Worm (Caenorhabditis elegans) whole organism, mixed stage, embryonic: ENCODE results near the gene F46G11.2.

Source experiments
- M03D4.4 ChIP-seq: sonication (generic microtip); optimal IDR thresholded peaks from 2 replicates; lab custom pipeline; 2017; ENCODE audit warnings: mild to moderate bottlenecking, missing genetic modification characterization, missing compliant biosample characterization
- bed-3 ChIP-seq: fragments of 200-800 bp; sonication (Bioruptor generic); optimal IDR thresholded peaks from 3 replicates; lab custom pipeline; 2018; ENCODE audit warnings: mild to moderate bottlenecking, missing genetic modification characterization, moderate library complexity, missing compliant biosample characterization
- blmp-1 ChIP-seq: fragments of 150-350 bp; optimal IDR thresholded peaks from 2 replicates; lab custom pipeline; 2014; ENCODE audit warnings: missing biosample characterization, missing genetic modification characterization
- ceh-39 ChIP-seq: fragments of 150-350 bp; optimal IDR thresholded peaks from 2 replicates; lab custom pipeline; 2014; ENCODE audit warnings: missing biosample characterization, missing genetic modification characterization
- ceh-83 ChIP-seq: fragments of 200-800 bp; sonication (Bioruptor generic); optimal IDR thresholded peaks from 2 replicates; lab custom pipeline; 2018; ENCODE audit warnings: mild to moderate bottlenecking, missing genetic modification characterization, missing compliant biosample characterization
- ces-1 ChIP-seq: fragments of 150-350 bp; optimal IDR thresholded peaks from 2 replicates; lab custom pipeline; 2014; ENCODE audit warnings: missing biosample characterization, missing genetic modification reagents, missing genetic modification characterization
- drap-1 ChIP-seq: fragments of 200-800 bp; sonication (Bioruptor generic); optimal IDR thresholded peaks from 3 replicates; lab custom pipeline; 2018; ENCODE audit warnings: mild to moderate bottlenecking, missing genetic modification characterization, missing compliant biosample characterization
- elt-1 ChIP-seq: sonication (generic microtip); optimal IDR thresholded peaks from 2 replicates; lab custom pipeline; 2017; ENCODE audit warnings: missing genetic modification characterization, mild to moderate bottlenecking, missing compliant biosample characterization, antibody characterized with exemption, moderate library complexity, borderline replicate concordance; ENCODE audit not compliant: insufficient read depth
- elt-3 ChIP-seq: fragments of 150-350 bp; optimal IDR thresholded peaks from 2 replicates; lab custom pipeline; 2014; ENCODE audit warnings: missing biosample characterization, missing genetic modification characterization
- flh-1 ChIP-seq: fragments of 200-800 bp; sonication (Bioruptor generic); optimal IDR thresholded peaks from 2 replicates; lab custom pipeline; 2018; ENCODE audit warnings: mild to moderate bottlenecking, missing genetic modification characterization, moderate library complexity, missing compliant biosample characterization
- ham-2 ChIP-seq: fragments of 200-800 bp; sonication (Bioruptor generic); optimal IDR thresholded peaks from 2 replicates; lab custom pipeline; 2018; ENCODE audit warnings: mild to moderate bottlenecking, missing genetic modification characterization, missing compliant biosample characterization
- hlh-1 ChIP-seq: fragments of 150-350 bp; optimal IDR thresholded peaks from 2 replicates; lab custom pipeline; 2014; ENCODE audit warnings: missing biosample characterization, missing genetic modification reagents, missing genetic modification characterization
- lin-13 ChIP-seq: fragments of 150-350 bp; optimal IDR thresholded peaks from 2 replicates; lab custom pipeline; 2014; ENCODE audit warnings: missing biosample characterization, missing genetic modification characterization
- lin-32 ChIP-seq: fragments of 200-800 bp; sonication (Bioruptor generic); optimal IDR thresholded peaks from 2 replicates; lab custom pipeline; 2018; ENCODE audit warnings: mild to moderate bottlenecking, missing genetic modification characterization, missing compliant biosample characterization
- mab-5 ChIP-seq: fragments of 150-350 bp; optimal IDR thresholded peaks from 2 replicates; lab custom pipeline; 2014; ENCODE audit warnings: missing biosample characterization, missing genetic modification characterization
- mep-1 ChIP-seq: fragments of 150-350 bp; optimal IDR thresholded peaks from 2 replicates; lab custom pipeline; 2017; ENCODE audit warnings: missing biosample characterization, missing genetic modification reagents, missing genetic modification characterization, inconsistent platforms
- mls-2 ChIP-seq: sonication (generic microtip); optimal IDR thresholded peaks from 2 replicates; lab custom pipeline; 2016; ENCODE audit warnings: mild to moderate bottlenecking, missing genetic modification characterization, moderate library complexity, missing compliant biosample characterization
- nhr-12 ChIP-seq: fragments of 150-350 bp; optimal IDR thresholded peaks from 2 replicates; lab custom pipeline; 2014; ENCODE audit warnings: missing biosample characterization, missing genetic modification characterization
- nhr-2 ChIP-seq: fragments of 150-350 bp; optimal IDR thresholded peaks from 2 replicates; lab custom pipeline; 2014; ENCODE audit warnings: missing biosample characterization, missing genetic modification characterization
- nhr-237 ChIP-seq: fragments of 150-350 bp; optimal IDR thresholded peaks from 2 replicates; lab custom pipeline; 2014; ENCODE audit warnings: missing biosample characterization, missing genetic modification characterization
- nhr-76 ChIP-seq: sonication (generic microtip); optimal IDR thresholded peaks from 2 replicates; lab custom pipeline; 2017; ENCODE audit warnings: missing biosample characterization, missing genetic modification characterization
- pha-4 ChIP-seq: fragments of 150-350 bp; optimal IDR thresholded peaks from 2 replicates; lab custom pipeline; 2018; ENCODE audit warnings: missing biosample characterization, missing genetic modification reagents, missing genetic modification characterization
- sptf-1 ChIP-seq: sonication (generic microtip); optimal IDR thresholded peaks from 2 replicates; lab custom pipeline; 2017; ENCODE audit warnings: mild to moderate bottlenecking, missing genetic modification characterization, moderate library complexity, missing compliant biosample characterization
- tbx-8 ChIP-seq: fragments of 200-800 bp; sonication (Bioruptor generic); optimal IDR thresholded peaks from 2 replicates; lab custom pipeline; 2018; ENCODE audit warnings: mild to moderate bottlenecking, missing genetic modification characterization, moderate library complexity, missing compliant biosample characterization
- unc-120 ChIP-seq: sonication (generic microtip); optimal IDR thresholded peaks from 2 replicates; lab custom pipeline; 2017; ENCODE audit warnings: missing genetic modification characterization, missing compliant biosample characterization; ENCODE audit not compliant: poor library complexity, severe bottlenecking
- unc-39 ChIP-seq: fragments of 150-350 bp; optimal IDR thresholded peaks from 2 replicates; lab custom pipeline; 2014; ENCODE audit warnings: missing biosample characterization, missing genetic modification characterization
- unc-62 ChIP-seq: fragments of 150-350 bp; optimal IDR thresholded peaks from 2 replicates; lab custom pipeline; 2014; ENCODE audit warnings: missing biosample characterization, missing genetic modification reagents, missing genetic modification characterization
- zip-8 ChIP-seq: fragments of 150-350 bp; optimal IDR thresholded peaks from 2 replicates; lab custom pipeline; 2014; ENCODE audit warnings: missing biosample characterization, missing genetic modification characterization

The F46G11.2 gene

DNA sequence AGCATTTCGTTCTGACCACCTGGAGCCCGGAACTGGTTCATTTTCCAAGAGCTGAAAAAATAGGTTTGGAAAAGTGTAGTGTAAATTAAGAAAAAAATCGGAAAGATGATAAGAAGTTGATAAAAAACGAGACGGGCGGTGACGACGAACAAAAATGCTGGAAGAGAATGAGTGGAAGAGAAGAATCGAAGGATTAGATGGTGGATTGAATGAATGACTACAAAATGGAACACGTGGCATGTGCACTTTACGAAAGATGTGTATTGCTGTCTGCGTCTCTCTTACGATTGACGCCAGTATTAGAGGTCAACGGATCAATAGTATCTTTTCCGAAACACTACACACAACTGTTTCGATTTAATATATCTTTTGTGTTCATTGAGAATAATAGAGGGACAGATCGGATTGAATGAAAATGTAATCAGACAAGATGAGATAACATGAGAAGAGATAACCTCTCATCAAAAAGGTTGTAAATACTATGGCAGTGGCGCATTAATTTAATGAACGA is 7.2 kb upstream of the F46G11.2 start, which contains the start of gene sft-4:
Gene sft-4 (minus strand): TSS at position 51 of the 511 bp plus-strand sequence.
- TF ChIP-seq nhr-12 (tag; lab: Kevin White, UChicago) (no peak), pha-4 (tag; lab: Kevin White, UChicago) (no peak), unc-62 (GFP tag; lab: Kevin White, UChicago) (peak; percentile 71), M03D4.4 (tag; lab: Kevin White, UChicago) (no peak), elt-1 (tag; lab: Kevin White, UChicago) (peak; percentile 56), nhr-2 (no peak), tbx-8 (no peak), zip-8 (no peak), nhr-76 (tag; lab: Kevin White, UChicago) (no peak), unc-120 (tag; lab: Kevin White, UChicago) (peak; percentile 47), hlh-1 (tag; lab: Kevin White, UChicago) (peak; percentile 80), drap-1 (no peak)

DNA sequence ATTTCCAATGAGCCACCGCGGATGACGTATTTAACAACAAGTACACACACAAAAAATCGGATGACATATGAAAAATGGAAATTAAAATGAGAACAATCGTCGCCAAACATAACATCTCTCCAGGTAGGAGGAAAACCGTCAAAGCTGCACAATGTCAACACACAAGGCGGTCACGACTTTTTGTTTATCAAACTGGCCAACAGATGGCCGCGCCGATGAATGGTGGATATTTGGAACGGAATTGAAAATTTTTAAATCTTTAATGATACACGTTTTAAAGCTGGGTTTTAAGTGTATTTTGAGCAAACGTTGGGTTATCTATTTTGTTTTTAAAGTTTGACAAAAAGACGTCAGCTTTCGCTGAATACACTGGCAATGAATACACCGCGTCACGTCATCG is 6.7 kb upstream of the F46G11.2 start:
- peak; percentile 85 for TF ChIP-seq pha-4 (tag; lab: Kevin White, UChicago)
- no peak for TF ChIP-seq mab-5 (tag; lab: Kevin White, UChicago)
- TF ChIP-seq nhr-237 (tag; lab: Kevin White, UChicago): no peak
- TF ChIP-seq lin-32 (GFP tag; lab: Kevin White, UChicago): no peak
- TF ChIP-seq ham-2 (GFP tag; lab: Kevin White, UChicago): peak; percentile 3
- no peak for TF ChIP-seq sptf-1 (tag; lab: Kevin White, UChicago)
- TF ChIP-seq tbx-8: no peak
- no peak for TF ChIP-seq zip-8
- no peak for TF ChIP-seq ceh-83 (GFP tag; lab: Kevin White, UChicago)
- TF ChIP-seq, all 35 proteins: peak for 2

DNA sequence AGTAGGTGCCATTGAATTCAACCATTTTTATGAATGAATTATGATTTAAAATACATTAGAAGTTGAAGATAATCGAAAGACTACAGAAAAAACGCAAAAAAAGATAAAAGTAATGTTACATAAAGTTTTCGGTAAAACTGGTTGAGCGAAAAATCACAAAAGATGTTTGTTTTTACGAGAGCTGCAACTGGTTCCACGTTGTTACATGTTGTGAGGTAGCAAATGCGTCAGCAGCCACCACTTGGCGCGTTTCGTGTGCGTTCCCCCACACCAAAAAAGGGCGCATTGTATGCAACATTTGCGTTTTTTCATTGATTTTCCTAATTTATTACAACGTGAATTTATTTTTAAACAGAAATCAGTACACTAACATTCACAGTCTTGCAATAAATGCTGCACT is 5.8 kb upstream of the F46G11.2 start, which contains the start of gene gakh-1:
Gene gakh-1 (plus strand): TSS at position 347 of the 400 bp plus-strand sequence.
- TF ChIP-seq sptf-1 (tag; lab: Kevin White, UChicago) (peak; percentile 39), lin-13 (tag; lab: Kevin White, UChicago) (peak; percentile 54), mep-1 (no peak), blmp-1 (tag; lab: Kevin White, UChicago) (no peak), hlh-1 (tag; lab: Kevin White, UChicago) (peak; percentile 17), pha-4 (tag; lab: Kevin White, UChicago) (peak; percentile 66), unc-120 (tag; lab: Kevin White, UChicago) (peak; percentile 44)

DNA sequence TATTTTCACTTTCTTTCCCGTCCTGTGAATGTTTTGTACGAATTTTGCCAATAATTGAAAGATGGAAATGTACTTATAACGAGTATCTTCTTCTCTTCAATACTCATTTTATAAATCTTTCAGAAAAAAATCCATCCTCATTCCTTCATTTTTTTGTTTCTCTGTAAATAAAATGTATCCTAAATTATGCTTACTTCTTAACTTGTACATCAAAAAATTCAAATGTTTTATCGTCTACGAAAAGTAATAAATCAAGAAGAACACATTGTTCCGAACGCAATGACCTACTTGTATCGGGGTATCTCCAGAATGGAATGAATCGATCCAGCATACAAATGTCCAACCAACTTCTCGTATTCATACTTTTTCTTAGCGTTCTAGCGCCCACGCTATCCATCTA is 1.8 kb upstream of the F46G11.2 start, which contains the start of gene F46G11.6:
Gene F46G11.6 (plus strand): TSS at position 301 of the 400 bp plus-strand sequence.
- TF ChIP-seq hlh-1 (tag; lab: Kevin White, UChicago) (no peak), bed-3 (GFP tag; lab: Kevin White, UChicago) (no peak), unc-39 (tag; lab: Kevin White, UChicago) (no peak), ceh-39 (tag; lab: Kevin White, UChicago) (no peak), elt-3 (no peak)

DNA sequence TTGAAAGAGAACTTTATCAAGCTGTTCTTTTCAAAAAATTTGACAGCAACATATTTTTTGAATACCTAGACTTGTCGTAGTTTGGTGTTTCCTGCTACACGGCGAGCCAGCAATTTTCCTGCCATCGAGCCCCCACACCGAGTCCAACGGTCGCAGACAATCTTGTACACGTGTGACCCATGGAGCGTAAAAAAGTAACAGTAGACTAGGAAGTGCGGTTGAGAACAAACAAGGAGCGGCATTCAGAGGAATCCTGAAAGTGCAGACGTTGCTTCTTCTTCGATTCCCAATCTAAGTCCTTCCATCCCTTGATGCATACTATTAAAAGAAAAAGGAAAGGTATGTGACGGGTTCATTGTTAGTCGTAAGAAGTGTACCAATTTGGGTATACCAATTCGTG is 3.0 kb downstream of the F46G11.2 start, which contains the start of gene twnk-1:
Gene twnk-1 (plus strand): TSS at position 301 of the 400 bp plus-strand sequence.
- no peak for TF ChIP-seq pha-4 (tag; lab: Kevin White, UChicago)
- no peak for TF ChIP-seq hlh-1 (tag; lab: Kevin White, UChicago)
- no peak for TF ChIP-seq bed-3 (GFP tag; lab: Kevin White, UChicago)
- TF ChIP-seq mls-2 (tag; lab: Kevin White, UChicago): no peak
- no peak for TF ChIP-seq blmp-1 (tag; lab: Kevin White, UChicago)
- TF ChIP-seq nhr-12 (tag; lab: Kevin White, UChicago): no peak
- no peak for TF ChIP-seq flh-1
- TF ChIP-seq M03D4.4 (tag; lab: Kevin White, UChicago): no peak
- no peak for TF ChIP-seq unc-62 (GFP tag; lab: Kevin White, UChicago)
- TF ChIP-seq ceh-83 (GFP tag; lab: Kevin White, UChicago): no peak
- TF ChIP-seq ceh-39 (tag; lab: Kevin White, UChicago): no peak
- no peak for TF ChIP-seq lin-13 (tag; lab: Kevin White, UChicago)
- no peak for TF ChIP-seq nhr-76 (tag; lab: Kevin White, UChicago)
- TF ChIP-seq unc-120 (tag; lab: Kevin White, UChicago): no peak
- TF ChIP-seq ces-1 (GFP tag; lab: Kevin White, UChicago): no peak
- no peak for TF ChIP-seq sptf-1 (tag; lab: Kevin White, UChicago)
- TF ChIP-seq tbx-8: no peak
- no peak for TF ChIP-seq nhr-237 (tag; lab: Kevin White, UChicago)
